Worm (Caenorhabditis elegans): ENCODE measurements around the gene fos-1.

ce11 chrV:6003301-6003700, at the start of gene fos-1:
- TF ChIP-seq pha-2 (tag; optimal IDR thresholded peaks at IDR 0.05) (no peak), ets-4 (tag; optimal IDR thresholded peaks at IDR 0.05) (no peak), nfya-1 (tag; optimal IDR thresholded peaks at IDR 0.05) (no peak), hlh-15 (tag; optimal IDR thresholded peaks at IDR 0.05) (no peak)
